Worm (Caenorhabditis elegans): Measurements from ENCODE around the gene rnf-121.
A peak's percentile ranks its signal among the peaks of the same experiment; 100 is the strongest.

rnf-121 gene

DNA sequence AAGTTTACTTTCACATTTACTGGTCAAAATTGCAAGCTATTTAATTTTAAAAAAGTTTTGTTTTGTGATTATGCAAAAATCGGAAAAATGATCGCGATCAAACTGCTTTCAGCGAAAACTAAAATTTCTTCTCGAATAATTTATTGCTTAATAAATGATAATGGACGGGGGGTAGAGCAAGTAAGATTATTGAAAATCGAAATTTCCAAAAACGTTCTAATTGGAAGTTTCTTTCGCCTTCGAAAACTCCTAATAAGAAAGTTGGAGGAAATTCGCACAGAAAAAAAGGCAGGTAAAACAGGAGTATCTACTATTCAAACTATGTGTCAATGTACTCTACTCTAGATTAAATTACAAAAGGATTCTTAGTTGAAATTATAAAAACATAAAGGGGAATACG lies 1.5 kb upstream of the rnf-121 start (continued):
- TF ChIP-seq atf-7 (tag; optimal IDR thresholded peaks at IDR 0.05) = peak; percentile 68
- TF ChIP-seq zfh-2 (GFP tag; conservative IDR thresholded peaks at IDR 0.05) = no peak
- TF ChIP-seq unc-130 (GFP tag; optimal IDR thresholded peaks at IDR 0.05) = peak; percentile 69
- no peak for TF ChIP-seq efl-1 (GFP tag; optimal IDR thresholded peaks at IDR 0.05)
- TF ChIP-seq gei-17 (GFP tag; optimal IDR thresholded peaks at IDR 0.05) = no peak
- peak; percentile 69 for TF ChIP-seq B0336.3 (GFP tag; IDR thresholded peaks at IDR 0.05)
- peak; percentile 88 for TF ChIP-seq athp-1 (tag; optimal IDR thresholded peaks at IDR 0.05)
- TF ChIP-seq nhr-80 (tag; optimal IDR thresholded peaks at IDR 0.05) = no peak
- TF ChIP-seq nfya-2 (GFP tag; IDR thresholded peaks at IDR 0.05) = peak; percentile 83; the same call in 1 of the 2 replicates
- peak; percentile 3; the same call in 1 of the 2 replicates for TF ChIP-seq dox-1 (GFP tag; IDR thresholded peaks at IDR 0.05)
- TF ChIP-seq dpl-1 (GFP tag; optimal IDR thresholded peaks at IDR 0.05) = no peak
- TF ChIP-seq snpc-1.3 (tag; optimal IDR thresholded peaks at IDR 0.05; ENCODE audit: insufficient read depth) = peak; percentile 77
- TF ChIP-seq fkh-3 (tag; optimal IDR thresholded peaks at IDR 0.05) = peak; percentile 54
- no peak for TF ChIP-seq lir-1 (GFP tag; conservative IDR thresholded peaks at IDR 0.05)
- peak; percentile 89 for TF ChIP-seq Y53G8AR.9 (GFP tag; conservative IDR thresholded peaks at IDR 0.05)
- peak; percentile 70 for TF ChIP-seq ekl-4 (GFP tag; IDR thresholded peaks at IDR 0.05)
- TF ChIP-seq F37B4.10 (GFP tag; IDR thresholded peaks at IDR 0.05) = no peak
- no peak for TF ChIP-seq madf-8 (GFP tag; conservative IDR thresholded peaks at IDR 0.05)
- no peak for TF ChIP-seq bed-1 (GFP tag; IDR thresholded peaks at IDR 0.05)
- peak; percentile 69 for TF ChIP-seq ceh-79 (tag; optimal IDR thresholded peaks at IDR 0.05)
- no peak for TF ChIP-seq F57A8.1 (GFP tag; optimal IDR thresholded peaks at IDR 0.05)
- no peak for TF ChIP-seq Y56A3A.18 (GFP tag; IDR thresholded peaks at IDR 0.05)
- peak; percentile 13 for TF ChIP-seq dpff-1 (tag; optimal IDR thresholded peaks at IDR 0.05)
- TF ChIP-seq C06A6.2 (GFP tag; conservative IDR thresholded peaks at IDR 0.05) = no peak
- TF ChIP-seq lag-1 (GFP tag; IDR thresholded peaks at IDR 0.05) = no peak
- TF ChIP-seq bed-2 (GFP tag; IDR thresholded peaks at IDR 0.05) = no peak
- peak; percentile 63 for TF ChIP-seq D2030.7 (GFP tag; IDR thresholded peaks at IDR 0.05)
- TF ChIP-seq die-1 (tag; optimal IDR thresholded peaks at IDR 0.05) = peak; percentile 54
- TF ChIP-seq madf-3 (GFP tag; IDR thresholded peaks at IDR 0.05) = peak; percentile 85
- TF ChIP-seq pbrm-1 (GFP tag; IDR thresholded peaks at IDR 0.05) = 0 out of 2 replicates have a peak, but pooled peaks have one; percentile 36
- TF ChIP-seq F49E8.2 (tag; optimal IDR thresholded peaks at IDR 0.05; ENCODE audit: insufficient read depth) = peak; percentile 82
- no peak for TF ChIP-seq rcor-1 (GFP tag; IDR thresholded peaks at IDR 0.05)
- no peak for TF ChIP-seq B0035.1 (tag; optimal IDR thresholded peaks at IDR 0.05)
- TF ChIP-seq cebp-2 (GFP tag; IDR thresholded peaks at IDR 0.05) = peak; percentile 61; the same call in 1 of the 2 replicates
- TF ChIP-seq ets-4 (GFP tag; optimal IDR thresholded peaks at IDR 0.05) = no peak
- 0 out of 2 replicates have a peak, but pooled peaks have one; percentile 15 for TF ChIP-seq Y95B8A.8 (GFP tag; IDR thresholded peaks at IDR 0.05)
- peak; percentile 47 for TF ChIP-seq tbp1 (GFP tag; optimal IDR thresholded peaks at IDR 0.05)
- peak; percentile 52 for TF ChIP-seq lin-54 (GFP tag; optimal IDR thresholded peaks at IDR 0.05)
- TF ChIP-seq B0019.2 (GFP tag; conservative IDR thresholded peaks at IDR 0.05) = no peak
- TF ChIP-seq ztf-6 (GFP tag; IDR thresholded peaks at IDR 0.05) = no peak
- peak; percentile 23 for TF ChIP-seq snpc-3.4 (tag; optimal IDR thresholded peaks at IDR 0.05)
- TF ChIP-seq hmg-1.2 (GFP tag; IDR thresholded peaks at IDR 0.05) = peak; percentile 35; the same call in 1 of the 2 replicates
- TF ChIP-seq madf-10 (tag; optimal IDR thresholded peaks at IDR 0.05) = no peak
- TF ChIP-seq K12H6.12 (tag; optimal IDR thresholded peaks at IDR 0.05) = no peak
- TF ChIP-seq rec-8 (tag; optimal IDR thresholded peaks at IDR 0.05) = no peak
- TF ChIP-seq ztf-18 (tag; optimal IDR thresholded peaks at IDR 0.05) = no peak
- TF ChIP-seq akir-1 (GFP tag; optimal IDR thresholded peaks at IDR 0.05) = no peak
- TF ChIP-seq C17E4.6 (GFP tag; IDR thresholded peaks at IDR 0.05) = no peak
- peak; percentile 47; the same call in 1 of the 2 replicates for TF ChIP-seq nfyb-1 (GFP tag; IDR thresholded peaks at IDR 0.05)

All from whole organism, young adult.